Fruit fly (Drosophila melanogaster) whole organism, embryonic: ENCODE results near the gene VhaM9.7-d.

Experiments used
- ATbp ChIP-seq: fragments of 200-800 bp; sonication (Bioruptor generic); optimal IDR thresholded peaks from 2 replicates; lab custom pipeline; 2017; ENCODE audit warnings: missing biosample characterization, mild to moderate bottlenecking, missing genetic modification characterization, missing genetic modification reagents
- Ada2b ChIP-seq: fragments of 200-800 bp; sonication (Bioruptor generic); IDR thresholded peaks from 2 replicates; pipeline ENCODE4 v1.3.6; 2022; ENCODE audit warnings: missing biosample characterization, missing genetic modification characterization
- Aef1 ChIP-seq: fragments of 200-800 bp; sonication (Bioruptor generic); IDR thresholded peaks from 3 replicates; pipeline ENCODE4 v1.3.6; 2022; ENCODE audit warnings: missing biosample characterization, missing genetic modification characterization
- Asciz ChIP-seq: fragments of 200-800 bp; sonication (Bioruptor generic); optimal IDR thresholded peaks from 2 replicates; lab custom pipeline; 2017; ENCODE audit warnings: missing biosample characterization, mild to moderate bottlenecking, missing genetic modification characterization, missing genetic modification reagents
- CG10543 ChIP-seq: fragments of 200-800 bp; sonication (Bioruptor generic); optimal IDR thresholded peaks from 3 replicates; lab custom pipeline; 2017; ENCODE audit warnings: missing biosample characterization, mild to moderate bottlenecking, missing genetic modification characterization, moderate library complexity
- CG11093 ChIP-seq: fragments of 200-800 bp; sonication (Bioruptor generic); IDR thresholded peaks from 3 replicates; pipeline ENCODE4 v1.3.6; 2022; ENCODE audit warnings: missing biosample characterization, missing genetic modification characterization
- CG11398 ChIP-seq: fragments of 200-800 bp; sonication (Bioruptor generic); optimal IDR thresholded peaks from 2 replicates; lab custom pipeline; 2016; ENCODE audit warnings: missing biosample characterization, missing genetic modification characterization
- CG11560 ChIP-seq: fragments of 200-800 bp; sonication (Bioruptor generic); IDR thresholded peaks from 3 replicates; pipeline ENCODE4 v1.3.6; 2022; ENCODE audit warnings: missing biosample characterization, missing genetic modification characterization
- CG12942 ChIP-seq: fragments of 200-800 bp; sonication (Bioruptor generic); optimal IDR thresholded peaks from 3 replicates; lab custom pipeline; 2016; ENCODE audit warnings: missing biosample characterization, missing genetic modification characterization
- CG31365 ChIP-seq: fragments of 200-800 bp; sonication (Bioruptor generic); optimal IDR thresholded peaks from 2 replicates; lab custom pipeline; 2018; ENCODE audit warnings: missing biosample characterization, mild to moderate bottlenecking, missing genetic modification characterization
- CG3163 ChIP-seq: fragments of 200-800 bp; sonication (Bioruptor generic); optimal IDR thresholded peaks from 3 replicates; lab custom pipeline; 2016; ENCODE audit warnings: missing biosample characterization, missing genetic modification characterization
- CG34422 ChIP-seq: fragments of 200-800 bp; sonication (Bioruptor generic); IDR thresholded peaks from 3 replicates; pipeline ENCODE4 v1.3.6; 2022; ENCODE audit warnings: missing biosample characterization, missing genetic modification characterization
- CG3838 ChIP-seq: fragments of 200-800 bp; sonication (Bioruptor generic); optimal IDR thresholded peaks from 3 replicates; lab custom pipeline; 2016; ENCODE audit warnings: missing biosample characterization, missing genetic modification characterization
- CG4730 ChIP-seq: fragments of 200-800 bp; sonication (Bioruptor generic); IDR thresholded peaks from 2 replicates; pipeline ENCODE4 v1.3.6; 2022; ENCODE audit warnings: missing biosample characterization, missing genetic modification characterization
- CG6765 ChIP-seq: fragments of 200-800 bp; sonication (Bioruptor generic); optimal IDR thresholded peaks from 3 replicates; lab custom pipeline; 2017; ENCODE audit warnings: missing biosample characterization, mild to moderate bottlenecking, missing genetic modification characterization
- CG7271 ChIP-seq: fragments of 200-800 bp; sonication (Bioruptor generic); optimal IDR thresholded peaks from 2 replicates; lab custom pipeline; 2018; ENCODE audit warnings: missing biosample characterization, mild to moderate bottlenecking, missing genetic modification characterization, moderate library complexity
- CG7839 ChIP-seq: fragments of 200-800 bp; sonication (Bioruptor generic); optimal IDR thresholded peaks from 3 replicates; lab custom pipeline; 2018; ENCODE audit warnings: missing biosample characterization, mild to moderate bottlenecking, missing genetic modification characterization, moderate library complexity
- CG7963 ChIP-seq: fragments of 200-800 bp; sonication (Bioruptor generic); IDR thresholded peaks from 3 replicates; pipeline ENCODE4 v1.3.6; 2022; ENCODE audit warnings: missing biosample characterization, missing genetic modification characterization; ENCODE audit not compliant: partially characterized antibody
- CG7987 ChIP-seq: fragments of 200-800 bp; sonication (Bioruptor generic); optimal IDR thresholded peaks from 2 replicates; lab custom pipeline; 2018; ENCODE audit warnings: missing biosample characterization, mild to moderate bottlenecking, missing genetic modification characterization, moderate library complexity
- CG9876 ChIP-seq: fragments of 200-800 bp; sonication (Bioruptor generic); optimal IDR thresholded peaks from 2 replicates; lab custom pipeline; 2016; ENCODE audit warnings: missing biosample characterization, missing genetic modification characterization
- CoRest ChIP-seq: fragments of 200-800 bp; sonication (Bioruptor generic); optimal IDR thresholded peaks from 3 replicates; lab custom pipeline; 2018; ENCODE audit warnings: missing biosample characterization, mild to moderate bottlenecking, missing genetic modification characterization, moderate library complexity
- Jarid2 ChIP-seq: fragments of 200-800 bp; sonication (Bioruptor generic); optimal IDR thresholded peaks from 3 replicates; lab custom pipeline; 2017; ENCODE audit warnings: mild to moderate bottlenecking, missing biosample characterization, missing genetic modification reagents, missing genetic modification characterization
- Scr ChIP-seq: fragments of 200-800 bp; sonication (Bioruptor generic); IDR thresholded peaks from 2 replicates; pipeline ENCODE4 v1.3.6; 2022; ENCODE audit warnings: missing biosample characterization, missing genetic modification characterization; ENCODE audit not compliant: partially characterized antibody
- Sox102F ChIP-seq: fragments of 200-800 bp; sonication (Bioruptor generic); optimal IDR thresholded peaks from 2 replicates; lab custom pipeline; 2018; ENCODE audit warnings: missing biosample characterization, mild to moderate bottlenecking, missing genetic modification characterization, moderate library complexity
- Ssrp ChIP-seq: fragments of 200-800 bp; sonication (Bioruptor generic); optimal IDR thresholded peaks from 2 replicates; lab custom pipeline; 2018; ENCODE audit warnings: missing biosample characterization, mild to moderate bottlenecking, missing genetic modification characterization, moderate library complexity
- ash1 ChIP-seq: fragments of 200-800 bp; sonication (Bioruptor generic); optimal IDR thresholded peaks from 2 replicates; lab custom pipeline; 2018; ENCODE audit warnings: missing biosample characterization, mild to moderate bottlenecking, missing genetic modification characterization
- chm ChIP-seq: fragments of 200-800 bp; sonication (Bioruptor generic); IDR thresholded peaks from 2 replicates; pipeline ENCODE4 v1.3.6; 2022; ENCODE audit warnings: missing biosample characterization, missing genetic modification characterization
- corto ChIP-seq: fragments of 200-800 bp; sonication (Bioruptor generic); optimal IDR thresholded peaks from 2 replicates; lab custom pipeline; 2016; ENCODE audit warnings: missing biosample characterization, mild to moderate bottlenecking, missing genetic modification characterization, moderate library complexity
- crc ChIP-seq: fragments of 200-800 bp; sonication (Bioruptor generic); optimal IDR thresholded peaks from 2 replicates; lab custom pipeline; 2016; ENCODE audit warnings: missing biosample characterization, missing genetic modification characterization
- croc ChIP-seq: fragments of 200-800 bp; sonication (Bioruptor generic); conservative IDR thresholded peaks from 3 replicates; pipeline ENCODE4 v1.3.6; 2022; ENCODE audit warnings: missing biosample characterization, missing genetic modification characterization
- dpn ChIP-seq, 2 experiments: fragments of 200-800 bp; sonication (Bioruptor generic); optimal IDR thresholded peaks; 3 replicates each; lab custom pipeline; 2016; ENCODE audit warnings: missing biosample characterization in 2 of 2, missing genetic modification characterization in 2 of 2
- ftz-f1 ChIP-seq: fragments of 200-800 bp; sonication (Bioruptor generic); optimal IDR thresholded peaks from 2 replicates; lab custom pipeline; 2016; ENCODE audit warnings: missing biosample characterization, missing genetic modification characterization
- gsb ChIP-seq: fragments of 200-800 bp; sonication (Bioruptor generic); IDR thresholded peaks from 2 replicates; pipeline ENCODE4 v1.3.6; 2022; ENCODE audit warnings: missing biosample characterization, missing genetic modification characterization
- kni ChIP-seq: fragments of 200-800 bp; sonication (Bioruptor generic); optimal IDR thresholded peaks from 3 replicates; lab custom pipeline; 2017; ENCODE audit warnings: mild to moderate bottlenecking, missing biosample characterization, missing genetic modification reagents, missing genetic modification characterization
- mld ChIP-seq: fragments of 200-800 bp; sonication (Bioruptor generic); IDR thresholded peaks from 3 replicates; pipeline ENCODE4 v1.3.6; 2022; ENCODE audit warnings: missing biosample characterization, missing genetic modification characterization; ENCODE audit not compliant: partially characterized antibody
- nerfin-2 ChIP-seq: fragments of 200-800 bp; sonication (Bioruptor generic); IDR thresholded peaks from 2 replicates; pipeline ENCODE4 v1.3.6; 2022; ENCODE audit warnings: missing biosample characterization, missing genetic modification characterization; ENCODE audit not compliant: partially characterized antibody
- nom ChIP-seq: fragments of 200-800 bp; sonication (Bioruptor generic); optimal IDR thresholded peaks from 2 replicates; lab custom pipeline; 2017; ENCODE audit warnings: missing biosample characterization, missing genetic modification characterization, mild to moderate bottlenecking, moderate library complexity, missing genetic modification reagents
- p53 ChIP-seq: fragments of 200-800 bp; sonication (Bioruptor generic); optimal IDR thresholded peaks from 2 replicates; lab custom pipeline; 2016; ENCODE audit warnings: missing biosample characterization, missing genetic modification characterization
- pan ChIP-seq, 4 experiments: fragments of >200 bp in 3 of 4; fragments of 200-800 bp in 1 of 4; sonication (Bioruptor generic) in 1 of 4; optimal IDR thresholded peaks in 3 of 4; IDR thresholded peaks in 1 of 4; 2 replicates each; pipeline versions ENCODE4 v1.3.6 to Lab custom; 2017 to 2022; ENCODE audit warnings: missing biosample characterization in 2 of 4, missing genetic modification characterization in 2 of 4, mixed read lengths in 1 of 4
- row ChIP-seq: fragments of 200-800 bp; sonication (Bioruptor generic); IDR thresholded peaks from 3 replicates; pipeline ENCODE4 v1.3.6; 2022; ENCODE audit warnings: missing biosample characterization, missing genetic modification characterization
- sc ChIP-seq, 3 experiments: fragments of >200 bp in 2 of 3; fragments of 200-800 bp in 1 of 3; sonication (Bioruptor generic) in 1 of 3; optimal IDR thresholded peaks; 2 replicates in 2 of 3; 3 replicates in 1 of 3; lab custom pipeline; 2017; ENCODE audit warnings: mild to moderate bottlenecking in 1 of 3, missing biosample characterization in 1 of 3, missing genetic modification characterization in 1 of 3, missing genetic modification reagents in 1 of 3
- schlank ChIP-seq: fragments of 200-800 bp; sonication (Bioruptor generic); optimal IDR thresholded peaks from 2 replicates; lab custom pipeline; 2018; ENCODE audit warnings: missing biosample characterization, mild to moderate bottlenecking, missing genetic modification characterization
- sd ChIP-seq: fragments of 200-800 bp; sonication (Bioruptor generic); optimal IDR thresholded peaks from 3 replicates; lab custom pipeline; 2018; ENCODE audit warnings: missing biosample characterization, mild to moderate bottlenecking, missing genetic modification characterization, moderate library complexity
- sqz ChIP-seq: fragments of 200-800 bp; sonication (Bioruptor generic); optimal IDR thresholded peaks from 3 replicates; lab custom pipeline; 2018; ENCODE audit warnings: missing biosample characterization, mild to moderate bottlenecking, missing genetic modification characterization
- sr ChIP-seq: fragments of 200-800 bp; sonication (Bioruptor generic); IDR thresholded peaks from 3 replicates; pipeline ENCODE4 v1.3.6; 2022; ENCODE audit warnings: missing biosample characterization, missing genetic modification characterization
- usp ChIP-seq: fragments of >200 bp; optimal IDR thresholded peaks from 2 replicates; lab custom pipeline; 2017; ENCODE audit warnings: missing biosample characterization, missing genetic modification characterization
- wdn ChIP-seq: fragments of 200-800 bp; sonication (Bioruptor generic); IDR thresholded peaks from 2 replicates; pipeline ENCODE4 v1.3.6; 2022; ENCODE audit warnings: missing biosample characterization, missing genetic modification characterization

Gene VhaM9.7-d

DNA sequence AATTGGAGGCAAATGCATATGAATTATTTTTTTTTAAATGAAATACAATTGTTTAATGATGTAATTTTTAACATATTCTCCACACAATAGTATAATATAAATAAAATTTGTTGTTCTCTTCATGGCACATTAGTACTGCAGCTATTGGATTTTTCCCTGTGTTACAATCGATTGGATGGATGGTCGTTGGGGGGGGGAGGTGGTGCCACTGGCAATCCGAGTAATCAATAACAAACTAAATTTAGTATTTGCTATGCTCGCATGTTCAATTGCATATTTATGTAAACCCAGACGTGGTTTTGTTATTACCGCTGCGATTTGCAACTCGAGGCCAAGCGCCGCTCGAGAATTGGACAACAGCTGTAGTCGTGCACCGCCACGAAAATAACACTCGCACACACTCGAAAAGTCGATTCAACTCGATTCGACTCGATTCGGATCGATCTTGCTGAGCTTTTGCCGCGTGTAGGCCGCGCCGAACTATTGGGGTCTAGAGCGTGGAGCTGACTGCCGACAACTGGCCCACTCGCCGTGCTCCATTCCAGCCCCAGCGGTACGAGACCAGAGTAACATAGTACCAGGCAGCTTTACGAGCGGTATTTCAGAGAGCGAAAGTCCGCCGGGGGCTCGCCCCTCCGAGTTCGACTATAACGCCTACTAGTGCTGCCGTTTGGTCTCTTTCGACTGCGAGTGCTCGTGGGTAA lies 12.4 kb downstream of the VhaM9.7-d start, which contains the start of gene CG18622 (continued):
- TF ChIP-seq CoRest (tag; lab: Kevin White, UChicago) (peak; percentile 8), chm (GFP tag; lab: Robert Waterston, UW) (peak; percentile 45; the same call in 1 of the 2 replicates), croc (no peak), CG31365 (no peak), p53 (GFP tag; lab: Kevin White, UChicago) (no peak), CG11093 (GFP tag; lab: Robert Waterston, UW) (no peak), Ssrp (tag; lab: Kevin White, UChicago) (peak; percentile 36), mld (no peak), Sox102F (GFP tag; lab: Kevin White, UChicago) (peak; percentile 28), Aef1 (GFP tag; lab: Robert Waterston, UW) (no peak), dpn (GFP tag; optimal IDR thresholded peaks at IDR 0.05; lab: Kevin White, UChicago) (no peak), gsb (GFP tag; lab: Robert Waterston, UW) (no peak), CG10543 (GFP tag; lab: Kevin White, UChicago) (peak; percentile 96), sr (GFP tag; lab: Robert Waterston, UW) (no peak), row (GFP tag; lab: Robert Waterston, UW) (no peak; the same call in 2 of the 3 replicates), Ada2b (0 out of 2 replicates have a peak, but pooled peaks have one; percentile 3), sc (optimal IDR thresholded peaks at IDR 0.05; lab: Kevin White, UChicago) (no peak), sc (GFP tag; optimal IDR thresholded peaks at IDR 0.05; lab: Kevin White, UChicago) (peak; percentile 23), ash1 (GFP tag; lab: Kevin White, UChicago) (no peak), usp (no peak), CG3163 (GFP tag; lab: Kevin White, UChicago) (peak; percentile 48), ATbp (GFP tag; lab: Kevin White, UChicago) (no peak), kni (GFP tag; lab: Kevin White, UChicago) (no peak), Asciz (peak; percentile 19), Scr (GFP tag; lab: Robert Waterston, UW) (no peak), CG34422 (GFP tag; lab: Robert Waterston, UW) (peak; percentile 34; the same call in 1 of the 3 replicates), corto (GFP tag; lab: Kevin White, UChicago) (no peak), ftz-f1 (GFP tag; lab: Kevin White, UChicago) (peak; percentile 86), pan (optimal IDR thresholded peaks at IDR 0.05; lab: Kevin White, UChicago) (no peak), pan (GFP tag; optimal IDR thresholded peaks at IDR 0.05 in 1 of 2, IDR thresholded peaks at IDR 0.05 in 1 of 2) (no peak), Jarid2 (GFP tag; lab: Kevin White, UChicago) (peak; percentile 87), CG6765 (no peak), CG4730 (GFP tag; lab: Robert Waterston, UW) (0 out of 2 replicates have a peak, but pooled peaks have one; percentile 19), CG7839 (tag; lab: Kevin White, UChicago) (peak; percentile 38), CG12942 (GFP tag; lab: Kevin White, UChicago) (no peak), CG7271 (tag; lab: Kevin White, UChicago) (no peak), sqz (GFP tag; lab: Kevin White, UChicago) (no peak), CG11560 (tag; lab: Robert Waterston, UW) (0 out of 3 replicates have a peak, but pooled peaks have one; percentile 6), CG7963 (GFP tag; lab: Robert Waterston, UW) (0 out of 3 replicates have a peak, but pooled peaks have one; percentile 34), nom (GFP tag; lab: Kevin White, UChicago) (peak; percentile 15), nerfin-2 (GFP tag; lab: Robert Waterston, UW) (0 out of 2 replicates have a peak, but pooled peaks have one; percentile 19), sd (tag; lab: Kevin White, UChicago) (peak; percentile 61), wdn (GFP tag; lab: Robert Waterston, UW) (no peak), CG3838 (no peak), CG7987 (GFP tag; lab: Kevin White, UChicago) (peak; percentile 26), schlank (tag; lab: Kevin White, UChicago) (no peak), CG11398 (GFP tag; lab: Kevin White, UChicago) (no peak), crc (GFP tag; lab: Kevin White, UChicago) (no peak), CG9876 (GFP tag; lab: Kevin White, UChicago) (no peak)
